Worm (Caenorhabditis elegans): ENCODE measurements around the gene ascc-1.

- no peak for TF ChIP-seq mab-5 (tag; optimal IDR thresholded peaks at IDR 0.05)
- no peak for TF ChIP-seq nhr-77 (tag; optimal IDR thresholded peaks at IDR 0.05)
- no peak for TF ChIP-seq alr-1 (tag; optimal IDR thresholded peaks at IDR 0.05)
- no peak for TF ChIP-seq nhr-12 (tag; optimal IDR thresholded peaks at IDR 0.05)
- no peak for TF ChIP-seq ama-1 (optimal IDR thresholded peaks at IDR 0.05)
- no peak for TF ChIP-seq dmd-4 (tag; optimal IDR thresholded peaks at IDR 0.05)
- no peak for TF ChIP-seq ZK546.5 (tag; optimal IDR thresholded peaks at IDR 0.05)
- no peak for TF ChIP-seq skn-1 (tag; optimal IDR thresholded peaks at IDR 0.05)
- no peak for TF ChIP-seq mbf-1 (tag; optimal IDR thresholded peaks at IDR 0.05)
- TF ChIP-seq nhr-237 (tag; optimal IDR thresholded peaks at IDR 0.05), result no peak
- TF ChIP-seq unc-39 (tag; optimal IDR thresholded peaks at IDR 0.05), result no peak
- TF ChIP-seq unc-62 (GFP tag; optimal IDR thresholded peaks at IDR 0.05), result no peak
Measured at ce11 chrII:11783-12182, 45.7 kb upstream of the ascc-1 start, which contains the start of gene best-4.

All from whole organism, L2 larva.